Worm (Caenorhabditis elegans) whole organism, early embryonic: ENCODE measurements around the gene grsp-2.

Experiments
- ama-1 ChIP-seq: fragments of 150-350 bp; optimal IDR thresholded peaks from 2 replicates; lab custom pipeline; 2014
- flt-1 ChIP-seq: fragments of 200-800 bp; sonication (Bioruptor generic); IDR thresholded peaks from 2 replicates; pipeline ENCODE4 v1.3.6; 2022; ENCODE audit warnings: missing genetic modification characterization, missing compliant biosample characterization
- scrt-1 ChIP-seq: fragments of 200-800 bp; sonication (Bioruptor generic); IDR thresholded peaks from 2 replicates; pipeline ENCODE4 v1.3.6; 2022; ENCODE audit warnings: missing genetic modification characterization, missing compliant biosample characterization
- tbx-11 ChIP-seq: fragments of 200-800 bp; sonication (Bioruptor generic); IDR thresholded peaks from 2 replicates; pipeline ENCODE4 v1.3.6; 2022; ENCODE audit warnings: missing genetic modification characterization, missing compliant biosample characterization

DNA sequence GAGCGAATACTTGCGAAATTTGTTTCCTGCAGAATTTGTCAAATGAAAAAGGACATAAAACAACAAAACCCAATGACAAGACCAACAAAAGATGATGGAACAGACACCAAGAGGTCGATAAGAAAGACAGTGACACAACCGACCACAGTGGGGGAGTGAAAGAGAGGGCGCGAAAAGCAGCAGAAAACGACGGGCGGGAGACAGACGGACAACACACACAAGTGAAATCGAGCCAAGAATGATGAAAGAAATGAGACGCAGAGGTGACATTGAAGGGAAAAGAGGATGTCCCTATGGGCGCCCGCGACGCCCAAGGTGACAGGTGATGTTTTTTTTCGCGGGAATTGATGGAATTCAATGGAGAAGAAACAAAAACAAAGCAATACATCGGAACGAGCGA is 50.0 kb downstream of the grsp-2 start:
- TF ChIP-seq ama-1 (lab: Kevin White, UChicago) (no peak), tbx-11 (GFP tag; lab: Robert Waterston, UW) (no peak), scrt-1 (no peak), flt-1 (GFP tag; lab: Robert Waterston, UW) (no peak)
